Worm (Caenorhabditis elegans): ENCODE data around the gene mct-5.

mct-5 gene

ce11 chrII:7104794-7105613 lies 6.6 kb upstream of the mct-5 start, which contains the start of the genes farl-11 and rpl-33:
Gene farl-11, minus strand, starts transcription at chrII:7105035.
Gene rpl-33, plus strand, starts transcription at chrII:7105563.
- TF ChIP-seq zfp-2 (tag; optimal IDR thresholded peaks at IDR 0.05) (peak; percentile 70), nhr-237 (tag; optimal IDR thresholded peaks at IDR 0.05) (no peak), Y48G9A.11 (GFP tag; IDR thresholded peaks at IDR 0.05) (peak; percentile 99), nhr-77 (tag; optimal IDR thresholded peaks at IDR 0.05) (peak; percentile 92), nhr-11 (tag; optimal IDR thresholded peaks at IDR 0.05) (peak; percentile 91), spr-1 (tag; optimal IDR thresholded peaks at IDR 0.05) (peak; percentile 16), spr-3 (GFP tag; optimal IDR thresholded peaks at IDR 0.05) (no peak), zfp-3 (GFP tag; conservative IDR thresholded peaks at IDR 0.05) (no peak), egl-27 (tag; optimal IDR thresholded peaks at IDR 0.05) (no peak), aha-1 (tag) (peak; percentile 97), tra-1 (GFP tag; IDR thresholded peaks at IDR 0.05) (no peak), Y5F2A.4 (GFP tag; optimal IDR thresholded peaks at IDR 0.05) (no peak), ctbp-1 (GFP tag; IDR thresholded peaks at IDR 0.05) (no peak), dpl-1 (GFP tag; optimal IDR thresholded peaks at IDR 0.05) (peak; percentile 72), Y105C5A.15 (GFP tag; IDR thresholded peaks at IDR 0.05) (no peak), daf-16 (GFP tag; optimal IDR thresholded peaks at IDR 0.05) (peak in 1 of 2 experiments; percentile 28), daf-16 (tag; optimal IDR thresholded peaks at IDR 0.05) (peak; percentile 76), nhr-28 (tag; optimal IDR thresholded peaks at IDR 0.05) (peak; percentile 70), ZK546.5 (tag; optimal IDR thresholded peaks at IDR 0.05) (peak; percentile 64 to 91), T26A8.4 (GFP tag; IDR thresholded peaks at IDR 0.05) (peak; percentile 35; the same call in 1 of the 2 replicates), pha-4 (GFP tag; IDR thresholded peaks at IDR 0.05) (no peak), pha-4 (tag; optimal IDR thresholded peaks at IDR 0.05) (peak; percentile 90), ceh-44 (GFP tag; IDR thresholded peaks at IDR 0.05) (no peak), dmd-6 (GFP tag; IDR thresholded peaks at IDR 0.05) (peak; percentile 29; the same call in 1 of the 2 replicates), mes-2 (tag; optimal IDR thresholded peaks at IDR 0.05; ENCODE audit: poor library complexity, severe bottlenecking) (peak; percentile 89), ama-1 (optimal IDR thresholded peaks at IDR 0.05) (peak; percentile 11), mep-1 (tag; optimal IDR thresholded peaks at IDR 0.05) (peak; percentile 82), hlh-30 (tag; optimal IDR thresholded peaks at IDR 0.05; ENCODE audit: insufficient read depth) (peak; percentile 75), lin-15B (tag; optimal IDR thresholded peaks at IDR 0.05) (peak; percentile 80), ztf-11 (tag; optimal IDR thresholded peaks at IDR 0.05) (no peak), ceh-20 (GFP tag; IDR thresholded peaks at IDR 0.05) (0 out of 2 replicates have a peak, but pooled peaks have one; percentile 41), lsy-2 (tag; optimal IDR thresholded peaks at IDR 0.05) (peak; percentile 95 to 99), hif-1 (tag; optimal IDR thresholded peaks at IDR 0.05) (peak in 1 of 2 experiments; percentile 84), lin-38 (GFP tag; IDR thresholded peaks at IDR 0.05) (peak; percentile 73), daf-19 (GFP tag; conservative IDR thresholded peaks at IDR 0.05) (no peak), dve-1 (tag; optimal IDR thresholded peaks at IDR 0.05; ENCODE audit: insufficient read depth) (peak; percentile 63), nhr-41 (GFP tag; IDR thresholded peaks at IDR 0.05) (no peak), lin-13 (GFP tag; optimal IDR thresholded peaks at IDR 0.05) (peak; percentile 78), rbr-2 (tag; optimal IDR thresholded peaks at IDR 0.05) (peak; percentile 71), fkh-10 (GFP tag; optimal IDR thresholded peaks at IDR 0.05) (peak; percentile 58), mdl-1 (tag; optimal IDR thresholded peaks at IDR 0.05) (peak in 1 of 2 experiments; percentile 49), unc-62 (GFP tag; optimal IDR thresholded peaks at IDR 0.05 in 1 of 2) (peak in 1 of 2 experiments; percentile 99), unc-62 (tag; optimal IDR thresholded peaks at IDR 0.05) (no peak), hlh-11 (tag; optimal IDR thresholded peaks at IDR 0.05) (peak; percentile 54), nhr-76 (tag; optimal IDR thresholded peaks at IDR 0.05) (no peak), arid-1 (GFP tag; conservative IDR thresholded peaks at IDR 0.05) (peak; percentile 38; the same call in 1 of the 2 replicates), ces-1 (GFP tag; optimal IDR thresholded peaks at IDR 0.05) (peak; percentile 29), jun-1 (tag; optimal IDR thresholded peaks at IDR 0.05) (peak; percentile 39), F37D6.2 (tag; optimal IDR thresholded peaks at IDR 0.05) (peak; percentile 40), T20F7.1 (GFP tag; optimal IDR thresholded peaks at IDR 0.05) (peak; percentile 99)
